Worm (Caenorhabditis elegans): Measurements from ENCODE around the gene gpd-3.

gpd-3 gene

DNA sequence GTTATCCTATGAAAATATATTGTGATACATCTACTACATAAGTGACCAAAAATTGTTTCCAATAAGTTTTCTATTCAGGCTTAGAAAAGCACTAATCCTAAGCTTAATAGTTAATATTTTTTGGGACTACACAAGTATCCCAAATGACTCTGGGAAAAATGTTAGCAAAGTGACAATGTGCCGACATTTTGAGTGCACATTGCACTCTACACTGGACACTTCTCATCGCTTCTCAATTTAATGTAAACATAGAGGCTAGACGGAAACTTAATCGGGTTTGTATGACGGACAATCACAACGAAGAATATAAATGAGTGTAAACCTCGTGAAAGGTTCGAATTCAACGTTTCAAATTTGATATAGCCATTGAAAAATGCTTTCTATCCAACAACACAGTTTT lies 1.5 kb downstream of the gpd-3 start:
- TF ChIP-seq lin-13 (GFP tag; optimal IDR thresholded peaks at IDR 0.05) (peak; percentile 52), unc-98 (GFP tag; IDR thresholded peaks at IDR 0.05) (no peak), tbx-2 (tag; optimal IDR thresholded peaks at IDR 0.05) (peak; percentile 32), fkh-10 (GFP tag; optimal IDR thresholded peaks at IDR 0.05) (no peak), lsy-2 (tag; optimal IDR thresholded peaks at IDR 0.05) (peak; percentile 5 to 7), lir-3 (tag; optimal IDR thresholded peaks at IDR 0.05; ENCODE audit: poor library complexity) (peak; percentile 2), nhr-90 (tag; optimal IDR thresholded peaks at IDR 0.05; ENCODE audit: poor library complexity) (peak; percentile 73), nhr-20 (tag; optimal IDR thresholded peaks at IDR 0.05) (peak; percentile 10), swsn-7 (tag; optimal IDR thresholded peaks at IDR 0.05) (peak; percentile 1), lin-14 (GFP tag; optimal IDR thresholded peaks at IDR 0.05) (peak; percentile 53), nhr-71 (tag; optimal IDR thresholded peaks at IDR 0.05) (peak; percentile 62), elt-2 (tag; optimal IDR thresholded peaks at IDR 0.05) (peak; percentile 38), efl-1 (optimal IDR thresholded peaks at IDR 0.05) (peak in 1 of 2 experiments; percentile 51), efl-1 (GFP tag; optimal IDR thresholded peaks at IDR 0.05 in 1 of 2) (no peak), Y116A8C.19 (tag; optimal IDR thresholded peaks at IDR 0.05; ENCODE audit: borderline replicate concordance) (no peak), snu-23 (GFP tag; optimal IDR thresholded peaks at IDR 0.05) (peak; percentile 64), lin-15B (tag; optimal IDR thresholded peaks at IDR 0.05) (no peak), elt-3 (tag; optimal IDR thresholded peaks at IDR 0.05) (peak in 1 of 6 experiments; percentile 29), aly-2 (tag; optimal IDR thresholded peaks at IDR 0.05) (peak; percentile 80), C04F5.9 (tag; optimal IDR thresholded peaks at IDR 0.05) (no peak), nhr-76 (tag; optimal IDR thresholded peaks at IDR 0.05) (no peak), xbp-1 (tag; optimal IDR thresholded peaks at IDR 0.05) (no peak), rnt-1 (tag; optimal IDR thresholded peaks at IDR 0.05) (peak; percentile 50), ama-1 (optimal IDR thresholded peaks at IDR 0.05) (peak; percentile 90), nhr-47 (tag; optimal IDR thresholded peaks at IDR 0.05) (peak; percentile 68), snpc-4 (tag; optimal IDR thresholded peaks at IDR 0.05) (no peak), dsc-1 (tag; optimal IDR thresholded peaks at IDR 0.05) (no peak), nhr-19 (GFP tag; conservative IDR thresholded peaks at IDR 0.05) (peak; percentile 45), mdl-1 (tag; optimal IDR thresholded peaks at IDR 0.05) (no peak), ztf-4 (tag; optimal IDR thresholded peaks at IDR 0.05) (peak; percentile 78), fos-1 (tag; optimal IDR thresholded peaks at IDR 0.05) (peak; percentile 38), isw-1 (GFP tag; IDR thresholded peaks at IDR 0.05) (no peak), hpl-2 (GFP tag; optimal IDR thresholded peaks at IDR 0.05) (no peak), fkh-4 (tag; optimal IDR thresholded peaks at IDR 0.05; ENCODE audit: borderline replicate concordance) (no peak), ces-1 (GFP tag; optimal IDR thresholded peaks at IDR 0.05) (no peak), lin-35 (GFP tag; optimal IDR thresholded peaks at IDR 0.05) (peak in 1 of 2 experiments; percentile 33), C16A3.4 (tag; optimal IDR thresholded peaks at IDR 0.05) (peak; percentile 24), zip-4 (GFP tag; optimal IDR thresholded peaks at IDR 0.05) (no peak), ceh-90 (tag; optimal IDR thresholded peaks at IDR 0.05) (no peak), pag-3 (tag; optimal IDR thresholded peaks at IDR 0.05; ENCODE audit: borderline replicate concordance, insufficient read depth) (no peak)

DNA sequence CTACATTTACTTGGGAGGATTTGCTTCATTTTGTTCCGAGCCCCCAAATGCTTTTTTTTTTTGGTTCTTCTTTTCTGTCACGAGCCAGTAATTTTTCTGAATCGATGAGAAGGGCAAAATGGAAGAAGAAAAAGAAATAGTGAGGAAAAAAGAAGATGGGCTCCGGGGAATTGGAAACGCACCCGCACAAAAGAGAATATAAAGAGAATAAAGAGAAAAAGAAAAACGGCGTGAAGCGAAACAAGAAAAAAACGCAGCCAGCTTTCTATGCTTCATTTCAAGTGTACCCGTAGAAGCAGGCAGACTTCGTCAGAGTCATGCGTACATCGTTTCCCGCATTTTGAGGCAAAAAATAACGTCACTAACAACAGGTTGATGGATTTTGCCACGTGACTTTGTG lies 2.1 kb downstream of the gpd-3 start:
- no peak for TF ChIP-seq blmp-1 (tag; optimal IDR thresholded peaks at IDR 0.05)
- TF ChIP-seq nhr-11 (tag; optimal IDR thresholded peaks at IDR 0.05) = no peak
- TF ChIP-seq sox-4 (tag; optimal IDR thresholded peaks at IDR 0.05) = no peak
- peak; percentile 45 for TF ChIP-seq irx-1 (tag; optimal IDR thresholded peaks at IDR 0.05)
- TF ChIP-seq ceh-88 (GFP tag; IDR thresholded peaks at IDR 0.05) = no peak
- TF ChIP-seq unc-86 (tag; optimal IDR thresholded peaks at IDR 0.05) = peak; percentile 44
- TF ChIP-seq vab-15 (tag; optimal IDR thresholded peaks at IDR 0.05) = no peak
- no peak for TF ChIP-seq lin-13 (GFP tag; optimal IDR thresholded peaks at IDR 0.05)
- TF ChIP-seq fkh-8 (tag; optimal IDR thresholded peaks at IDR 0.05) = peak; percentile 70
- TF ChIP-seq C16A3.4 (tag; optimal IDR thresholded peaks at IDR 0.05) = no peak
- TF ChIP-seq ztf-4 (tag; optimal IDR thresholded peaks at IDR 0.05) = no peak
- no peak for TF ChIP-seq tlp-1 (tag; optimal IDR thresholded peaks at IDR 0.05)
- peak; percentile 48 for TF ChIP-seq nhr-47 (tag; optimal IDR thresholded peaks at IDR 0.05)
- no peak for TF ChIP-seq egl-27 (tag; optimal IDR thresholded peaks at IDR 0.05)
- TF ChIP-seq mef-2 (tag; optimal IDR thresholded peaks at IDR 0.05) = no peak
- TF ChIP-seq ama-1 (optimal IDR thresholded peaks at IDR 0.05) = no peak
- TF ChIP-seq pax-3 (tag; optimal IDR thresholded peaks at IDR 0.05) = no peak
- no peak for TF ChIP-seq zag-1 (tag; optimal IDR thresholded peaks at IDR 0.05)
- no peak for TF ChIP-seq fkh-4 (tag; optimal IDR thresholded peaks at IDR 0.05; ENCODE audit: borderline replicate concordance)
- TF ChIP-seq zip-4 (GFP tag; optimal IDR thresholded peaks at IDR 0.05) = no peak
- TF ChIP-seq nhr-20 (tag; optimal IDR thresholded peaks at IDR 0.05) = peak; percentile 11
- no peak for TF ChIP-seq hpl-2 (GFP tag; optimal IDR thresholded peaks at IDR 0.05)
- TF ChIP-seq ceh-63 (GFP tag; optimal IDR thresholded peaks at IDR 0.05) = no peak

All from whole organism, L1 larva.